Worm (Caenorhabditis elegans) whole organism, L4 larva: Measurements from ENCODE around the gene Y14H12B.1.

Experiments
- T26A8.4 ChIP-seq: fragments of 200-800 bp; sonication (Bioruptor generic); IDR thresholded peaks from 2 replicates; pipeline ENCODE4 v1.3.6; 2022; ENCODE audit warnings: missing genetic modification characterization, missing compliant biosample characterization
- Y105C5A.15 ChIP-seq: fragments of 200-800 bp; sonication (Bioruptor generic); IDR thresholded peaks from 2 replicates; pipeline ENCODE4 v1.3.6; 2022; ENCODE audit warnings: missing genetic modification characterization, missing compliant biosample characterization
- Y75B8A.6 ChIP-seq: fragments of 200-800 bp; sonication (Bioruptor generic); IDR thresholded peaks from 2 replicates; pipeline ENCODE4 v1.3.6; 2022; ENCODE audit warnings: missing genetic modification reagents, missing genetic modification characterization, missing compliant biosample characterization
- aha-1 ChIP-seq: fragments of 150-350 bp; peaks from one replicate; lab custom pipeline; 2014; ENCODE audit warnings: missing biosample characterization, missing genetic modification characterization
- aly-2 ChIP-seq: sonication (generic microtip); optimal IDR thresholded peaks from 2 replicates; lab custom pipeline; 2018; ENCODE audit warnings: missing biosample characterization, missing genetic modification characterization
- arid-1 ChIP-seq: fragments of 200-800 bp; sonication (Bioruptor generic); conservative IDR thresholded peaks from 2 replicates; pipeline ENCODE4 v1.3.6; 2022; ENCODE audit warnings: missing genetic modification reagents, missing genetic modification characterization, missing compliant biosample characterization
- ceh-28 ChIP-seq: fragments of 150-350 bp; optimal IDR thresholded peaks from 2 replicates; lab custom pipeline; 2014; ENCODE audit warnings: missing biosample characterization, missing genetic modification reagents, missing genetic modification characterization
- ceh-62 ChIP-seq: sonication (generic microtip); optimal IDR thresholded peaks from 2 replicates; lab custom pipeline; 2017; ENCODE audit warnings: missing biosample characterization, missing genetic modification characterization
- ceh-82 ChIP-seq: sonication (generic microtip); optimal IDR thresholded peaks from 2 replicates; lab custom pipeline; 2017; ENCODE audit warnings: missing biosample characterization, missing genetic modification characterization
- ctbp-1 ChIP-seq: fragments of 200-800 bp; sonication (Bioruptor generic); IDR thresholded peaks from 2 replicates; pipeline ENCODE4 v1.3.6; 2022; ENCODE audit warnings: missing genetic modification reagents, missing genetic modification characterization, missing compliant biosample characterization
- daf-12 ChIP-seq: fragments of 150-350 bp; optimal IDR thresholded peaks from 2 replicates; lab custom pipeline; 2014; ENCODE audit warnings: missing biosample characterization, missing genetic modification reagents, missing genetic modification characterization
- daf-16 ChIP-seq, 3 experiments: sonication (generic microtip); optimal IDR thresholded peaks; 2 replicates each; lab custom pipeline; 2016 to 2017; ENCODE audit warnings: missing genetic modification characterization in 3 of 3, missing genetic modification reagents in 3 of 3, mild to moderate bottlenecking in 2 of 3, missing compliant biosample characterization in 2 of 3, missing biosample characterization in 1 of 3, moderate library complexity in 1 of 3
- daf-8 ChIP-seq: fragments of 200-800 bp; sonication (Bioruptor generic); IDR thresholded peaks from 2 replicates; pipeline ENCODE4 v1.3.6; 2022; ENCODE audit warnings: missing genetic modification characterization, missing compliant biosample characterization
- dmd-6 ChIP-seq: fragments of 200-800 bp; sonication (Bioruptor generic); IDR thresholded peaks from 2 replicates; pipeline ENCODE4 v1.3.6; 2022; ENCODE audit warnings: missing genetic modification reagents, missing genetic modification characterization, missing compliant biosample characterization
- dmd-8 ChIP-seq: fragments of 200-800 bp; sonication (Bioruptor generic); IDR thresholded peaks from 2 replicates; pipeline ENCODE4 v1.3.6; 2022; ENCODE audit warnings: missing genetic modification characterization, missing compliant biosample characterization
- dmd-9 ChIP-seq: fragments of 200-800 bp; sonication (Bioruptor generic); IDR thresholded peaks from 2 replicates; pipeline ENCODE4 v1.3.6; 2022; ENCODE audit warnings: missing genetic modification reagents, missing genetic modification characterization, missing compliant biosample characterization
- fkh-10 ChIP-seq: fragments of 150-350 bp; optimal IDR thresholded peaks from 2 replicates; lab custom pipeline; 2014; ENCODE audit warnings: missing biosample characterization, missing genetic modification reagents, missing genetic modification characterization
- hlh-30 ChIP-seq: sonication (generic microtip); optimal IDR thresholded peaks from 2 replicates; lab custom pipeline; 2017; ENCODE audit warnings: antibody characterized with exemption, mild to moderate bottlenecking, missing genetic modification characterization, missing compliant biosample characterization; ENCODE audit not compliant: insufficient read depth
- hmg-1.1 ChIP-seq: fragments of 200-800 bp; sonication (Bioruptor generic); IDR thresholded peaks from 2 replicates; pipeline ENCODE4 v1.3.6; 2022; ENCODE audit warnings: missing genetic modification reagents, missing genetic modification characterization, missing compliant biosample characterization
- lin-29 ChIP-seq: fragments of 200-800 bp; sonication (Bioruptor generic); IDR thresholded peaks from 2 replicates; pipeline ENCODE4 v1.3.6; 2022; ENCODE audit warnings: missing genetic modification reagents, missing genetic modification characterization, missing compliant biosample characterization
- lin-39 ChIP-seq: fragments of 150-350 bp; optimal IDR thresholded peaks from 2 replicates; lab custom pipeline; 2014; ENCODE audit warnings: missing biosample characterization, missing genetic modification reagents, missing genetic modification characterization
- lsy-2 ChIP-seq, 2 experiments: fragments of 150-350 bp in 1 of 2; sonication (generic microtip) in 1 of 2; optimal IDR thresholded peaks; 2 replicates each; lab custom pipeline; 2014 to 2017; ENCODE audit warnings: missing biosample characterization in 2 of 2, missing genetic modification characterization in 2 of 2
- mdl-1 ChIP-seq, 2 experiments: fragments of 150-350 bp in 1 of 2; sonication (generic microtip) in 1 of 2; optimal IDR thresholded peaks; 2 replicates each; lab custom pipeline; 2014 to 2017; ENCODE audit warnings: missing biosample characterization in 2 of 2, missing genetic modification characterization in 2 of 2
- mep-1 ChIP-seq: fragments of 150-350 bp; sonication (generic microtip); optimal IDR thresholded peaks from 3 replicates; lab custom pipeline; 2014; ENCODE audit warnings: missing biosample characterization, missing genetic modification characterization
- nhr-10 ChIP-seq: fragments of 150-350 bp; optimal IDR thresholded peaks from 2 replicates; lab custom pipeline; 2014; ENCODE audit warnings: missing biosample characterization, missing genetic modification characterization
- nhr-41 ChIP-seq: fragments of 200-800 bp; sonication (Bioruptor generic); IDR thresholded peaks from 2 replicates; pipeline ENCODE4 v1.3.6; 2022; ENCODE audit warnings: missing genetic modification reagents, missing genetic modification characterization, missing compliant biosample characterization
- nhr-6 ChIP-seq: fragments of 150-350 bp; optimal IDR thresholded peaks from 2 replicates; lab custom pipeline; 2014; ENCODE audit warnings: missing biosample characterization, missing genetic modification characterization
- php-3 ChIP-seq: fragments of 200-800 bp; sonication (Bioruptor generic); IDR thresholded peaks from 2 replicates; pipeline ENCODE4 v1.3.6; 2022; ENCODE audit warnings: missing genetic modification reagents, missing genetic modification characterization, missing compliant biosample characterization
- pqm-1 ChIP-seq: sonication (generic microtip); optimal IDR thresholded peaks from 2 replicates; lab custom pipeline; 2017; ENCODE audit warnings: missing biosample characterization, missing genetic modification characterization
- set-16 ChIP-seq: fragments of 200-800 bp; sonication (Bioruptor generic); IDR thresholded peaks from 2 replicates; pipeline ENCODE4 v1.3.6; 2022; ENCODE audit warnings: missing genetic modification reagents, missing genetic modification characterization, missing compliant biosample characterization
- tag-97 ChIP-seq: fragments of 200-800 bp; sonication (Bioruptor generic); IDR thresholded peaks from 2 replicates; pipeline ENCODE4 v1.3.6; 2022; ENCODE audit warnings: missing genetic modification characterization, missing compliant biosample characterization
- tra-1 ChIP-seq: fragments of 200-800 bp; sonication (Bioruptor generic); IDR thresholded peaks from 2 replicates; pipeline ENCODE4 v1.3.6; 2022; ENCODE audit warnings: missing genetic modification reagents, missing genetic modification characterization, missing compliant biosample characterization
- unc-39 ChIP-seq: sonication (generic microtip); optimal IDR thresholded peaks from 2 replicates; lab custom pipeline; 2017; ENCODE audit warnings: missing biosample characterization, missing genetic modification characterization
- unc-62 ChIP-seq, 3 experiments: fragments of 150-350 bp in 1 of 3; sonication (generic microtip); optimal IDR thresholded peaks in 2 of 3; peaks in 1 of 3; 1 replicate in 1 of 3; 2 replicates in 2 of 3; lab custom pipeline; 2014 to 2017; ENCODE audit warnings: missing biosample characterization in 3 of 3, missing genetic modification characterization in 3 of 3, missing genetic modification reagents in 3 of 3, missing genotype in 1 of 3
- vab-7 ChIP-seq: fragments of 200-800 bp; sonication (Bioruptor generic); IDR thresholded peaks from 2 replicates; pipeline ENCODE4 v1.3.6; 2022; ENCODE audit warnings: missing genetic modification reagents, missing genetic modification characterization, missing compliant biosample characterization
- zfp-2 ChIP-seq: sonication (generic microtip); optimal IDR thresholded peaks from 2 replicates; lab custom pipeline; 2016; ENCODE audit warnings: mild to moderate bottlenecking, missing genetic modification characterization, missing compliant biosample characterization
- ztf-7 ChIP-seq: fragments of 150-350 bp; optimal IDR thresholded peaks from 2 replicates; lab custom pipeline; 2014; ENCODE audit warnings: missing biosample characterization, missing genetic modification characterization

Y14H12B.1 gene

ce11 chrII:3960276-3960675, 26.0 kb downstream of the Y14H12B.1 start:
- TF ChIP-seq fkh-10 (GFP tag; lab: Kevin White, UChicago): peak; percentile 82
- no peak for TF ChIP-seq dmd-6 (GFP tag; lab: Robert Waterston, UW)
- TF ChIP-seq mep-1: peak; percentile 37
- TF ChIP-seq daf-16 (GFP tag; optimal IDR thresholded peaks at IDR 0.05; lab: Kevin White, UChicago): no peak
- TF ChIP-seq daf-16 (tag; optimal IDR thresholded peaks at IDR 0.05; lab: Kevin White, UChicago): no peak
- peak; percentile 87 for TF ChIP-seq aha-1
- no peak for TF ChIP-seq Y105C5A.15 (GFP tag; lab: Robert Waterston, UW)
- TF ChIP-seq dmd-9 (GFP tag; lab: Robert Waterston, UW): no peak
- TF ChIP-seq ctbp-1 (GFP tag; lab: Robert Waterston, UW): 0 out of 2 replicates have a peak, but pooled peaks have one; percentile 37
- TF ChIP-seq daf-12 (tag; lab: Kevin White, UChicago): no peak
- peak in 1 of 2 experiments; percentile 55 for TF ChIP-seq lsy-2 (tag; optimal IDR thresholded peaks at IDR 0.05; lab: Kevin White, UChicago)
- TF ChIP-seq ztf-7: no peak
- TF ChIP-seq ceh-62 (tag; lab: Kevin White, UChicago): no peak
- no peak for TF ChIP-seq pqm-1 (tag; lab: Kevin White, UChicago)
- TF ChIP-seq mdl-1 (tag; optimal IDR thresholded peaks at IDR 0.05; lab: Kevin White, UChicago): peak in 1 of 2 experiments; percentile 7
- no peak for TF ChIP-seq ceh-28 (tag; lab: Kevin White, UChicago)
- no peak for TF ChIP-seq Y75B8A.6 (GFP tag; lab: Robert Waterston, UW)
- no peak for TF ChIP-seq php-3 (GFP tag; lab: Robert Waterston, UW)
- TF ChIP-seq lin-29: no peak
- no peak for TF ChIP-seq set-16 (GFP tag; lab: Robert Waterston, UW)
- peak in 1 of 2 experiments; percentile 90 for TF ChIP-seq unc-62 (GFP tag; optimal IDR thresholded peaks at IDR 0.05 in 1 of 2; lab: Kevin White, UChicago)
- no peak for TF ChIP-seq unc-62 (tag; optimal IDR thresholded peaks at IDR 0.05; lab: Kevin White, UChicago)

DNA sequence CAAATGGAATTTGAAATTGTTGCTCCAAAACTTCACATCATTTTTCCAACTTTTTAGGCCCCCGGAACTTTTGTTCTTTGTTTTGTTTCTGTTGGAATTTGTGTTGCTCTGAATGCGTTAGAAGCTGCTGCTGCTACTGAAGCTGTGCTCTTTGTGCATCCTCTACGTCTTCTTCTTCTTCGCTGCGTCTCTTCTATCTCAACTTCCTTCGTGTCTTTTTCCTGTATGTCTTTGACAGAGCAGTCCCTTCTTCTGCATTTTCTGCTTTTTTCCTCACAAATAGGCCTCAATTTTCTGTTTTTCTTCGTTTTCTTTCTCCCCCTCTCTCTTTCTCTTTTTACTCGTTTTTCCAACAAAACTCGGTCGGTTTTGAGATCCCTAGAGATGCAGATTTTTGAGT, 27.0 kb downstream of the Y14H12B.1 start:
- TF ChIP-seq hmg-1.1 (GFP tag; lab: Robert Waterston, UW) (0 out of 2 replicates have a peak, but pooled peaks have one; percentile 30), ceh-82 (tag; lab: Kevin White, UChicago) (no peak), set-16 (GFP tag; lab: Robert Waterston, UW) (peak; percentile 23; the same call in 1 of the 2 replicates), mep-1 (peak; percentile 5)

DNA sequence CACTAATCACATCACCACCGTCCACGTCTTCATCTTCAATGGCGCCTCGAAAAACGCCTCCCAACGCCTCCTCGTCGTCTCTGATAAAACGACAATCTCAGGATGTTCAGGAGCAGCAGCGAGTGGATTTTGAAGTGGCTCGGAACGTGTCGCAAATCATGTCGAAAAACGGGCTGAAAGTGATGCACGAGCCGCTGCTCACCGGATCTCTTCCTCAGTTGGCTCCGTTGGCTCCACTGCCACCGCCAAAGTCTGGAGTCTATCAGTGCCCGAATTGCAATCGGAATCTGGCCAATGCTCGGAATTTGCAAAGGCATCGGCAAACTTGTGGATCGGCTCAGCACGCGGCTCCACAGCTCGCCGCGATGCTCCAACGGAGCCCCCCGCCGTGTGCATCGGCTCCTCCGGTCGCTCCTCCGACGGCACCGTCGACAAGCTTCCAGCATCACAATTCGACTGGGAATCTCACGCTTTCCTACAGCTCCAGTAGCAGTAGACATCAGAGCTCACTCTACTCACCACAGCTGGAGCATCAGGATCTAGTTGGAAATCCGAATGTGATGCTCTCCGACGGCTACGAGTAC, 30.1 kb downstream of the Y14H12B.1 start:
- TF ChIP-seq aha-1: peak; percentile 96
- TF ChIP-seq mdl-1 (tag; optimal IDR thresholded peaks at IDR 0.05; lab: Kevin White, UChicago): no peak
- peak; percentile 94 for TF ChIP-seq set-16 (GFP tag; lab: Robert Waterston, UW)
- TF ChIP-seq, all 104 proteins: peak for 2

DNA sequence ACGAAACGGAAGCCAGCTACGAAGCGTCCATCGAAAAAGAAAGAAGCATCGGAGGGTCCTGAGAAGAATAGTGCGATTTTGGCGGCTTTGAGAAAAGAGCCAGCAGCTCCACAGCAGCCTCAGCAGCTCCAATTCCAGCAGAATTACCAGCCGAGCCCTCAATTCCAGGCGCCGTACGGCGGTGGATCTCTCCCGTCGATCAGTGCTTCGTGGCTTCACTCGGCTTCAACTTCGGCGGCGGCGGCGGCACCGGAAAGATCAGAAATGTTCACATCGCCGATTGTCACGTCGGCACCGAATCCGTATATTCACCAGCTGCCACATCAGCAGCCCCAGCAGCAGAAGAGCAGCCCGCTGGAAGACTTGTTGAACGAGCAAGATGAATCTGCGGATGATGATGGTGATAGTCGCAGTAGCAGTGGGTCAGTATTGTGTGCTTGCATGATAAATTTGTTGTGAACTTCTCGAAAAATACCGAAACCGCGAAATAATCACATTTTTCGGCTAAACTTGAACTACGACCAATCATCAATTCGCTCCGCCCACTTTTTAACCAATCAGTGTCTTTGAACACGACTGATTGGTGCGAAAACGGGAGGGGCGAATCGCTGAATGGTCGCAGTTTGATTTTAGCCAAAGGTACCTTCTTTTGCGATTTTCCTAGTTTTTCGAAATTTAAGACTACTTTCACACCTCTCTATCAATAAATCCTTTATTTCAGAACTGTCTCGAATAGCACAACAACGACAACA, 31.6 kb downstream of the Y14H12B.1 start:
- TF ChIP-seq daf-8 (GFP tag; lab: Robert Waterston, UW) (no peak), unc-39 (no peak), lin-39 (tag; lab: Kevin White, UChicago) (no peak), tag-97 (no peak), unc-62 (GFP tag; optimal IDR thresholded peaks at IDR 0.05 in 1 of 2; lab: Kevin White, UChicago) (peak in 1 of 2 experiments; percentile 41), unc-62 (tag; optimal IDR thresholded peaks at IDR 0.05; lab: Kevin White, UChicago) (no peak), Y75B8A.6 (GFP tag; lab: Robert Waterston, UW) (no peak), hlh-30 (tag; lab: Kevin White, UChicago) (no peak), php-3 (GFP tag; lab: Robert Waterston, UW) (no peak), nhr-6 (tag; lab: Kevin White, UChicago) (no peak), nhr-10 (tag; lab: Kevin White, UChicago) (no peak), tra-1 (GFP tag; lab: Robert Waterston, UW) (no peak), nhr-41 (no peak), aly-2 (tag; lab: Kevin White, UChicago) (no peak), set-16 (GFP tag; lab: Robert Waterston, UW) (peak; percentile 93), T26A8.4 (GFP tag; lab: Robert Waterston, UW) (no peak), zfp-2 (tag; lab: Kevin White, UChicago) (no peak), dmd-8 (GFP tag; lab: Robert Waterston, UW) (no peak), arid-1 (GFP tag; lab: Robert Waterston, UW) (0 out of 2 replicates have a peak, but pooled peaks have one; percentile 46), vab-7 (GFP tag; lab: Robert Waterston, UW) (no peak), ceh-82 (tag; lab: Kevin White, UChicago) (no peak)
